Worm (Caenorhabditis elegans): ENCODE results near the gene F02H6.6.
A peak's percentile ranks its signal among the peaks of the same experiment; 100 is the strongest.

Gene F02H6.6

DNA sequence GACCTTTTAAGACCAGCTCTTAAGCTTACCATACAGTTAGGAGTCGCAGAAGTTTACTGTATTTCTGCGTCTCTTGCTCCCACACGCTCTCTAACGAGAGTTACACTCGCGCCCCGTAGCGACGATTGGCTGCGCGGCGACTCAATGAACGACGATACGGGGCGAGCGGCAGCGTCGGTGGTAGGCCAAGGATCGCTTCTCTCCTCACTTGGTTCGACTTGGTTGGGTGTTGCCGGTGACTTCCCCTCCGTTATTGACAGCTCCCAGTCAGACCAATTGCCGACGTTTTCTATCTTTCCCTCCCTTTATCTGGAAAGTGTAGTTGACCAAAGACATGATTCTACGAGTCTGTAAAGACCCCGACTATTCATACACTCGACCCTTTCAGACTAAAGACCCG, 24.9 kb upstream of the F02H6.6 start:
- TF ChIP-seq lsy-12 (tag; optimal IDR thresholded peaks at IDR 0.05) (no peak), lin-39 (tag; optimal IDR thresholded peaks at IDR 0.05) (no peak), elt-2 (tag; optimal IDR thresholded peaks at IDR 0.05) (no peak), ceh-28 (tag; optimal IDR thresholded peaks at IDR 0.05) (no peak), nhr-28 (tag; optimal IDR thresholded peaks at IDR 0.05) (no peak), sea-2 (GFP tag; optimal IDR thresholded peaks at IDR 0.05) (no peak), ceh-16 (tag; optimal IDR thresholded peaks at IDR 0.05) (no peak), zag-1 (tag; optimal IDR thresholded peaks at IDR 0.05) (no peak), fkh-2 (tag; optimal IDR thresholded peaks at IDR 0.05) (no peak), skn-1 (tag; optimal IDR thresholded peaks at IDR 0.05) (no peak), nhr-25 (tag; optimal IDR thresholded peaks at IDR 0.05) (no peak), nhr-67 (tag; optimal IDR thresholded peaks at IDR 0.05) (no peak), nhr-43 (tag; optimal IDR thresholded peaks at IDR 0.05; ENCODE audit: poor library complexity, severe bottlenecking) (no peak), unc-62 (GFP tag; optimal IDR thresholded peaks at IDR 0.05) (no peak)

DNA sequence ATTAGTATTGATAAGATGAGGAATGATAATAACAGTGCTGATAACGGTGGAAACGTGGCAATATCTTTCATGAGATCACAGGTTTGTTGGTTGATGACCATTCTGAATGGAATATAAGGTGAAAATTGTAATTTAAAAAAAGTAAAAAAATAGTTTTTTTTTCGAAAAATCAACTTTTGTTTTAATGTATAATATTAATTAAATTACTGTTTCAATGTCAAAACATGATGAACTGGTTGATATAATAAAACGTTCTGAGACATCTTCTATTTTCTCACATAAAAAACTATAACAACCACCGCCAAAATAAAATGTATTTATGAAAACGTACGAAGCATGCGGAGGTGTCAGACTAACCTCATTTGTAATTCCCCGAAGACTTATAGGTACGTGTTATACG, 19.4 kb upstream of the F02H6.6 start, which contains the start of gene srab-24:
Gene srab-24, minus strand, starts transcription at position 101 of the 400 bp plus-strand sequence.
- TF ChIP-seq snpc-4 (tag; optimal IDR thresholded peaks at IDR 0.05) (no peak), nhr-76 (tag; optimal IDR thresholded peaks at IDR 0.05) (no peak)

- TF ChIP-seq nfya-1 (tag; optimal IDR thresholded peaks at IDR 0.05; ENCODE audit: insufficient read depth) (peak; percentile 92), nhr-67 (tag; optimal IDR thresholded peaks at IDR 0.05) (no peak)
These were observed 18.7 kb upstream of the F02H6.6 start for ce11 chrIV:14249447-14249846.

DNA sequence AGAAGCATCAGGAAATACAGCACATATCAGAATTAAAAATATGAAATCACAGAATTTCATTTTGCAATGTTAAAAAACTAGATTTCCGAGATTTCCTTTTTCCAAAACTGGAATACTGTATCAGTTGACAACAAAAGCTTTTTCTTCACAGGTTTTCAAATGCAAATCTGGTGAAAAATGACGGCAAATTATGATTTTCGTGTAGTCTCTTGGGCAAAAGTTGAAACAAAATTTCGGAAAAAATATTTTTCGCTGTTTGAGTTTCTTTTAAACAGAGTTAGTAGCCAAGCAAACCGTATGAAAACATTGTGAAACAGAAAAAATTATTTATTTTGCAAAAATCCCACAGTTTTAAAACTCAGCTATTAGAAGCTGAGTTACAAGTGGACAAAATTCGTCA, 13.7 kb upstream of the F02H6.6 start, which contains the start of gene Y64G10A.2:
Gene Y64G10A.2, minus strand, starts transcription at position 101 of the 400 bp plus-strand sequence.
- TF ChIP-seq nfya-1 (tag; optimal IDR thresholded peaks at IDR 0.05; ENCODE audit: insufficient read depth) (no peak), nhr-12 (tag; optimal IDR thresholded peaks at IDR 0.05) (no peak), nhr-28 (tag; optimal IDR thresholded peaks at IDR 0.05) (no peak), zag-1 (tag; optimal IDR thresholded peaks at IDR 0.05) (no peak), fkh-10 (GFP tag; optimal IDR thresholded peaks at IDR 0.05) (no peak), daf-12 (tag; optimal IDR thresholded peaks at IDR 0.05) (no peak), elt-2 (tag; optimal IDR thresholded peaks at IDR 0.05) (no peak), fos-1 (tag; optimal IDR thresholded peaks at IDR 0.05) (no peak), ceh-82 (tag; optimal IDR thresholded peaks at IDR 0.05) (no peak), nhr-77 (tag; optimal IDR thresholded peaks at IDR 0.05) (no peak), nhr-43 (tag; optimal IDR thresholded peaks at IDR 0.05; ENCODE audit: poor library complexity, severe bottlenecking) (no peak)

ce11 chrIV:14241382-14242122, 10.9 kb upstream of the F02H6.6 start, which contains the start of gene Y64G10A.10:
Y64G10A.10 (minus strand) TSS chrIV:14241432.
- TF ChIP-seq nhr-23 (tag; optimal IDR thresholded peaks at IDR 0.05) (no peak), hmg-11 (tag; optimal IDR thresholded peaks at IDR 0.05) (no peak), ztf-11 (tag; optimal IDR thresholded peaks at IDR 0.05) (no peak), nhr-12 (tag; optimal IDR thresholded peaks at IDR 0.05) (no peak), unc-39 (tag; optimal IDR thresholded peaks at IDR 0.05) (no peak), pqm-1 (tag; optimal IDR thresholded peaks at IDR 0.05) (no peak), lsy-12 (tag; optimal IDR thresholded peaks at IDR 0.05) (no peak), ama-1 (optimal IDR thresholded peaks at IDR 0.05) (no peak), nhr-67 (tag; optimal IDR thresholded peaks at IDR 0.05) (no peak), fkh-10 (GFP tag; optimal IDR thresholded peaks at IDR 0.05) (no peak), elt-2 (tag; optimal IDR thresholded peaks at IDR 0.05) (no peak), R02D3.7 (tag; optimal IDR thresholded peaks at IDR 0.05) (no peak), lin-15B (tag; optimal IDR thresholded peaks at IDR 0.05) (no peak)

ce11 chrIV:14238976-14239375, 8.3 kb upstream of the F02H6.6 start, which contains the start of gene Y64G10A.1:
Y64G10A.1 (minus strand) TSS chrIV:14239076.
- TF ChIP-seq nhr-23 (tag; optimal IDR thresholded peaks at IDR 0.05) (no peak), eor-1 (tag; optimal IDR thresholded peaks at IDR 0.05) (no peak), elt-1 (tag; optimal IDR thresholded peaks at IDR 0.05) (no peak), fos-1 (tag; optimal IDR thresholded peaks at IDR 0.05) (no peak), mdl-1 (tag; optimal IDR thresholded peaks at IDR 0.05) (no peak), nhr-76 (tag; optimal IDR thresholded peaks at IDR 0.05) (no peak), R02D3.7 (tag; optimal IDR thresholded peaks at IDR 0.05) (no peak), jun-1 (tag; optimal IDR thresholded peaks at IDR 0.05) (no peak), tbx-2 (tag; optimal IDR thresholded peaks at IDR 0.05) (no peak), nhr-67 (tag; optimal IDR thresholded peaks at IDR 0.05) (no peak), nhr-43 (tag; optimal IDR thresholded peaks at IDR 0.05; ENCODE audit: poor library complexity, severe bottlenecking) (no peak)
